Worm (Caenorhabditis elegans) whole organism, L2 larva: ENCODE data around the gene F31F6.3.
A peak's percentile ranks its signal among the peaks of the same experiment; 100 is the strongest.

Source experiments
- C34F6.9 ChIP-seq: fragments of 150-350 bp; optimal IDR thresholded peaks from 2 replicates; lab custom pipeline; 2014; ENCODE audit warnings: missing biosample characterization, missing genetic modification characterization
- F13H6.1 ChIP-seq: sonication (generic microtip); optimal IDR thresholded peaks from 2 replicates; lab custom pipeline; 2016; ENCODE audit warnings: missing genetic modification characterization, missing compliant biosample characterization
- R02D3.7 ChIP-seq: fragments of 150-350 bp; optimal IDR thresholded peaks from 2 replicates; lab custom pipeline; 2014; ENCODE audit warnings: missing biosample characterization, missing genetic modification characterization
- Y55F3AM.14 ChIP-seq: fragments of 200-800 bp; sonication (Bioruptor generic); optimal IDR thresholded peaks from 2 replicates; lab custom pipeline; 2018; ENCODE audit warnings: mild to moderate bottlenecking, missing genetic modification characterization, missing compliant biosample characterization
- ZK546.5 ChIP-seq: sonication (generic microtip); optimal IDR thresholded peaks from 2 replicates; lab custom pipeline; 2017; ENCODE audit warnings: missing biosample characterization, missing genetic modification characterization
- alr-1 ChIP-seq: fragments of 150-350 bp; optimal IDR thresholded peaks from 2 replicates; lab custom pipeline; 2014; ENCODE audit warnings: missing biosample characterization, missing genetic modification characterization
- aly-2 ChIP-seq: fragments of 150-350 bp; optimal IDR thresholded peaks from 2 replicates; lab custom pipeline; 2014; ENCODE audit warnings: missing biosample characterization, missing genetic modification characterization
- ama-1 ChIP-seq: fragments of 150-350 bp; optimal IDR thresholded peaks from 2 replicates; lab custom pipeline; 2018; ENCODE audit warnings: inconsistent platforms
- blmp-1 ChIP-seq: sonication (generic microtip); optimal IDR thresholded peaks from 2 replicates; lab custom pipeline; 2017; ENCODE audit warnings: missing genetic modification characterization, mild to moderate bottlenecking, missing compliant biosample characterization, antibody characterized with exemption, moderate library complexity; ENCODE audit not compliant: insufficient read depth
- ceh-16 ChIP-seq: fragments of 150-350 bp; optimal IDR thresholded peaks from 2 replicates; lab custom pipeline; 2014; ENCODE audit warnings: missing biosample characterization, missing genetic modification characterization
- ceh-82 ChIP-seq: fragments of 150-350 bp; optimal IDR thresholded peaks from 2 replicates; lab custom pipeline; 2014; ENCODE audit warnings: missing biosample characterization, missing genetic modification characterization
- crh-2 ChIP-seq: sonication (generic microtip); optimal IDR thresholded peaks from 2 replicates; lab custom pipeline; 2017; ENCODE audit warnings: missing biosample characterization, missing genetic modification characterization
- dmd-4 ChIP-seq: sonication (generic microtip); optimal IDR thresholded peaks from 2 replicates; lab custom pipeline; 2017; ENCODE audit warnings: missing biosample characterization, missing genetic modification characterization
- egl-27 ChIP-seq: sonication (generic microtip); optimal IDR thresholded peaks from 3 replicates; lab custom pipeline; 2017; ENCODE audit warnings: missing biosample characterization, missing genetic modification reagents, missing genetic modification characterization
- elt-1 ChIP-seq: fragments of 150-350 bp; optimal IDR thresholded peaks from 2 replicates; lab custom pipeline; 2014; ENCODE audit warnings: missing biosample characterization, missing genetic modification characterization
- elt-3 ChIP-seq: sonication (generic microtip); optimal IDR thresholded peaks from 2 replicates; lab custom pipeline; 2017; ENCODE audit warnings: missing biosample characterization, missing genetic modification characterization
- fos-1 ChIP-seq: fragments of 150-350 bp; optimal IDR thresholded peaks from 2 replicates; lab custom pipeline; 2014; ENCODE audit warnings: missing biosample characterization, missing genetic modification characterization
- gmeb-1 ChIP-seq: fragments of 150-350 bp; optimal IDR thresholded peaks from 2 replicates; lab custom pipeline; 2014; ENCODE audit warnings: missing biosample characterization, missing genetic modification characterization
- lin-11 ChIP-seq: fragments of 150-350 bp; sonication (generic microtip); optimal IDR thresholded peaks from 2 replicates; lab custom pipeline; 2014; ENCODE audit warnings: missing biosample characterization, missing genetic modification characterization, inconsistent platforms, mixed read lengths
- lin-13 ChIP-seq: fragments of 150-350 bp; optimal IDR thresholded peaks from 2 replicates; lab custom pipeline; 2014; ENCODE audit warnings: missing biosample characterization, missing genetic modification reagents, missing genetic modification characterization
- lin-39 ChIP-seq: fragments of 150-350 bp; optimal IDR thresholded peaks from 2 replicates; lab custom pipeline; 2014; ENCODE audit warnings: missing biosample characterization, missing genetic modification reagents, missing genetic modification characterization
- lsy-2 ChIP-seq, 2 experiments: fragments of 150-350 bp in 1 of 2; sonication (generic microtip) in 1 of 2; optimal IDR thresholded peaks; 2 replicates each; lab custom pipeline; 2014 to 2017; ENCODE audit warnings: missing biosample characterization in 2 of 2, missing genetic modification characterization in 2 of 2
- mab-5 ChIP-seq: fragments of 150-350 bp; optimal IDR thresholded peaks from 2 replicates; lab custom pipeline; 2014; ENCODE audit warnings: missing biosample characterization, missing genetic modification characterization
- mbf-1 ChIP-seq: sonication (generic microtip); optimal IDR thresholded peaks from 2 replicates; lab custom pipeline; 2017; ENCODE audit warnings: missing biosample characterization, missing genetic modification characterization
- mdl-1 ChIP-seq, 2 experiments: fragments of 150-350 bp in 1 of 2; sonication (generic microtip) in 1 of 2; optimal IDR thresholded peaks; 2 replicates each; lab custom pipeline; 2017; ENCODE audit warnings: missing biosample characterization in 2 of 2, missing genetic modification characterization in 2 of 2
- nhr-10 ChIP-seq: sonication (generic microtip); optimal IDR thresholded peaks from 2 replicates; lab custom pipeline; 2017; ENCODE audit warnings: missing biosample characterization, missing genetic modification characterization
- nhr-11 ChIP-seq: fragments of 150-350 bp; optimal IDR thresholded peaks from 2 replicates; lab custom pipeline; 2014; ENCODE audit warnings: missing biosample characterization, missing genetic modification characterization
- nhr-12 ChIP-seq: fragments of 150-350 bp; optimal IDR thresholded peaks from 2 replicates; lab custom pipeline; 2014; ENCODE audit warnings: missing biosample characterization, missing genetic modification characterization
- nhr-129 ChIP-seq: fragments of 150-350 bp; optimal IDR thresholded peaks from 2 replicates; lab custom pipeline; 2014; ENCODE audit warnings: missing biosample characterization, missing genetic modification characterization
- nhr-21 ChIP-seq: fragments of 150-350 bp; optimal IDR thresholded peaks from 2 replicates; lab custom pipeline; 2014; ENCODE audit warnings: missing biosample characterization, missing genetic modification characterization
- nhr-23 ChIP-seq: fragments of 150-350 bp; optimal IDR thresholded peaks from 2 replicates; lab custom pipeline; 2014; ENCODE audit warnings: missing biosample characterization, missing genetic modification reagents, missing genetic modification characterization
- nhr-237 ChIP-seq: fragments of 150-350 bp; optimal IDR thresholded peaks from 2 replicates; lab custom pipeline; 2014; ENCODE audit warnings: missing biosample characterization, missing genetic modification characterization
- nhr-25 ChIP-seq: fragments of 150-350 bp; sonication (generic microtip); optimal IDR thresholded peaks from 3 replicates; lab custom pipeline; 2014; ENCODE audit warnings: missing biosample characterization, missing genetic modification characterization
- nhr-6 ChIP-seq: fragments of 150-350 bp; optimal IDR thresholded peaks from 2 replicates; lab custom pipeline; 2014; ENCODE audit warnings: missing biosample characterization, missing genetic modification characterization
- nhr-77 ChIP-seq: fragments of 150-350 bp; optimal IDR thresholded peaks from 2 replicates; lab custom pipeline; 2014; ENCODE audit warnings: missing biosample characterization, missing genetic modification characterization
- peb-1 ChIP-seq: fragments of 150-350 bp; optimal IDR thresholded peaks from 2 replicates; lab custom pipeline; 2014; ENCODE audit warnings: missing biosample characterization, missing genetic modification characterization
- sem-4 ChIP-seq: fragments of 150-350 bp; optimal IDR thresholded peaks from 2 replicates; lab custom pipeline; 2014; ENCODE audit warnings: missing biosample characterization, missing genetic modification reagents, missing genetic modification characterization
- skn-1 ChIP-seq: sonication (generic microtip); optimal IDR thresholded peaks from 2 replicates; lab custom pipeline; 2017; ENCODE audit warnings: missing biosample characterization, missing genetic modification characterization
- sma-3 ChIP-seq: sonication (generic microtip); optimal IDR thresholded peaks from 2 replicates; lab custom pipeline; 2016; ENCODE audit warnings: missing genetic modification reagents, missing genetic modification characterization, missing compliant biosample characterization
- sma-9 ChIP-seq, 2 experiments: fragments of 150-350 bp in 1 of 2; sonication (generic microtip) in 1 of 2; optimal IDR thresholded peaks; 2 replicates each; lab custom pipeline; 2014 to 2016; ENCODE audit warnings: missing genetic modification characterization in 2 of 2, mild to moderate bottlenecking in 1 of 2, missing biosample characterization in 1 of 2, missing compliant biosample characterization in 1 of 2, missing genetic modification reagents in 1 of 2, moderate library complexity in 1 of 2
- snpc-4 ChIP-seq: fragments of 150-350 bp; optimal IDR thresholded peaks from 2 replicates; lab custom pipeline; 2014; ENCODE audit warnings: missing biosample characterization, missing genetic modification characterization
- unc-39 ChIP-seq: fragments of 150-350 bp; optimal IDR thresholded peaks from 2 replicates; lab custom pipeline; 2014; ENCODE audit warnings: missing biosample characterization, missing genetic modification characterization
- unc-55 ChIP-seq: fragments of 150-350 bp; sonication (generic microtip); optimal IDR thresholded peaks from 3 replicates; lab custom pipeline; 2014; ENCODE audit warnings: missing biosample characterization, missing genetic modification reagents, missing genetic modification characterization
- unc-62 ChIP-seq: fragments of 150-350 bp; optimal IDR thresholded peaks from 2 replicates; lab custom pipeline; 2014; ENCODE audit warnings: missing biosample characterization, missing genetic modification reagents, missing genetic modification characterization
- zag-1 ChIP-seq: fragments of 150-350 bp; optimal IDR thresholded peaks from 2 replicates; lab custom pipeline; 2014; ENCODE audit warnings: missing biosample characterization, missing genetic modification characterization
- ztf-1 ChIP-seq: fragments of 200-800 bp; sonication (Bioruptor generic); conservative IDR thresholded peaks from 2 replicates; pipeline ENCODE4 v1.3.6; 2022; ENCODE audit warnings: missing genetic modification characterization, missing compliant biosample characterization
- ztf-11 ChIP-seq: sonication (generic microtip); optimal IDR thresholded peaks from 2 replicates; lab custom pipeline; 2017; ENCODE audit warnings: missing biosample characterization, missing genetic modification characterization
- ztf-4 ChIP-seq: fragments of 150-350 bp; optimal IDR thresholded peaks from 2 replicates; lab custom pipeline; 2014; ENCODE audit warnings: missing biosample characterization, missing genetic modification characterization

F31F6.3 gene

DNA sequence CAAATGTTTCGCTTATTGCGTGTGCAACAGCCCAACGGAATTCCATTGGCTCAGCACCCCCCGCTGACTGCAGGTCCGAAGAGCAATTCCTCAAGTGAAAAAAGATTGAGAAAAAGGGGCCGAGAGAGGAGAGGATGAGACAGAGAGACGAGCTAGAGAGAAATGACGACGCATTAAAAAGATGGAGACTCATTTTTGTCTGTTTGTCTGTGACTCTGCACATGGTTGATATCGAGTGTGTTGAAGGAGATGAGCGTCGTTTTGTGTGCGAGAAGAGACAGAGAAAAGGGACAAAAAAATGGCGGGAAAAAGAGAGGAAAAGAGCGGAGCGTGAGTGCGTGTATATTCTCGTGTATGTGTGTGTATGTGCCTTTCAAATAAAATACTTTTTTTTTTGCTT lies 31.6 kb downstream of the F31F6.3 start:
- TF ChIP-seq snpc-4 (tag; lab: Kevin White, UChicago) (peak; percentile 57), nhr-21 (tag; lab: Kevin White, UChicago) (peak; percentile 44), peb-1 (tag; lab: Kevin White, UChicago) (no peak), unc-39 (tag; lab: Kevin White, UChicago) (peak; percentile 3), aly-2 (no peak), nhr-77 (tag; lab: Kevin White, UChicago) (no peak), nhr-10 (no peak), ztf-4 (tag; lab: Kevin White, UChicago) (peak; percentile 78), sem-4 (peak; percentile 87), dmd-4 (tag; lab: Kevin White, UChicago) (peak; percentile 42), nhr-12 (tag; lab: Kevin White, UChicago) (no peak), nhr-23 (tag; lab: Kevin White, UChicago) (no peak), fos-1 (tag; lab: Kevin White, UChicago) (peak; percentile 97), nhr-11 (tag; lab: Kevin White, UChicago) (no peak), mbf-1 (no peak), elt-3 (no peak), nhr-237 (tag; lab: Kevin White, UChicago) (no peak), Y55F3AM.14 (GFP tag; lab: Kevin White, UChicago) (peak; percentile 81), ama-1 (lab: Kevin White, UChicago) (peak; percentile 39), lin-13 (GFP tag; lab: Kevin White, UChicago) (peak; percentile 90), ceh-82 (tag; lab: Kevin White, UChicago) (peak; percentile 51), nhr-6 (tag; lab: Kevin White, UChicago) (peak; percentile 87), R02D3.7 (no peak), ZK546.5 (peak; percentile 5), nhr-25 (tag; lab: Kevin White, UChicago) (peak; percentile 37), mdl-1 (tag; optimal IDR thresholded peaks at IDR 0.05; lab: Kevin White, UChicago) (peak; percentile 74 to 93), gmeb-1 (peak; percentile 54), C34F6.9 (tag; lab: Kevin White, UChicago) (peak; percentile 98), blmp-1 (tag; lab: Kevin White, UChicago) (no peak), ztf-11 (tag; lab: Kevin White, UChicago) (no peak), F13H6.1 (tag; lab: Kevin White, UChicago) (peak; percentile 94), lsy-2 (tag; optimal IDR thresholded peaks at IDR 0.05; lab: Kevin White, UChicago) (peak; percentile 43 to 89), alr-1 (no peak), zag-1 (tag; lab: Kevin White, UChicago) (peak; percentile 96), lin-39 (peak; percentile 50), skn-1 (tag; lab: Kevin White, UChicago) (peak; percentile 24), unc-62 (GFP tag; lab: Kevin White, UChicago) (peak; percentile 5), unc-55 (GFP tag; lab: Kevin White, UChicago) (peak; percentile 94), elt-1 (no peak), sma-3 (GFP tag; lab: Kevin White, UChicago) (peak; percentile 52), nhr-129 (tag; lab: Kevin White, UChicago) (peak; percentile 98), ceh-16 (no peak), sma-9 (GFP tag; optimal IDR thresholded peaks at IDR 0.05; lab: Kevin White, UChicago) (peak; percentile 93), sma-9 (tag; optimal IDR thresholded peaks at IDR 0.05; lab: Kevin White, UChicago) (no peak), ztf-1 (GFP tag; lab: Robert Waterston, UW) (no peak), crh-2 (peak; percentile 93), mab-5 (peak; percentile 89), lin-11 (tag; lab: Kevin White, UChicago) (peak; percentile 85), egl-27 (tag; lab: Kevin White, UChicago) (peak; percentile 96)
- TF ChIP-seq, all 48 proteins: peak for 31
